Worm (Caenorhabditis elegans) whole organism, midembryonic: ENCODE results near the gene skp-1.

ENCODE experiments used
- T22C8.4 ChIP-seq: fragments of 200-800 bp; sonication (Bioruptor generic); IDR thresholded peaks from 2 replicates; pipeline ENCODE4 v1.3.6; 2022; ENCODE audit warnings: missing genetic modification characterization, missing compliant biosample characterization
- cog-1 ChIP-seq: sonication (generic microtip); optimal IDR thresholded peaks from 2 replicates; lab custom pipeline; 2016; ENCODE audit warnings: missing genetic modification characterization, missing compliant biosample characterization
- flt-1 ChIP-seq: fragments of 200-800 bp; sonication (Bioruptor generic); IDR thresholded peaks from 2 replicates; pipeline ENCODE4 v1.3.6; 2022; ENCODE audit warnings: missing genetic modification characterization, missing compliant biosample characterization
- klf-2 ChIP-seq: fragments of 200-800 bp; sonication (Bioruptor generic); conservative IDR thresholded peaks from 2 replicates; pipeline ENCODE4 v1.3.6; 2022; ENCODE audit warnings: missing genetic modification reagents, missing genetic modification characterization, missing compliant biosample characterization
- med-1 ChIP-seq: sonication (generic microtip); optimal IDR thresholded peaks from 2 replicates; lab custom pipeline; 2017; ENCODE audit warnings: missing genetic modification characterization, mild to moderate bottlenecking, missing compliant biosample characterization, antibody characterized with exemption, missing genetic modification reagents; ENCODE audit not compliant: insufficient read depth
- ref-1 ChIP-seq: fragments of 200-800 bp; sonication (Bioruptor generic); conservative IDR thresholded peaks from 2 replicates; pipeline ENCODE4 v1.3.6; 2022; ENCODE audit warnings: missing genetic modification reagents, missing genetic modification characterization, missing compliant biosample characterization
- tab-1 ChIP-seq: fragments of 200-800 bp; sonication (Bioruptor generic); IDR thresholded peaks from 2 replicates; pipeline ENCODE4 v1.3.6; 2022; ENCODE audit warnings: missing genetic modification characterization, missing compliant biosample characterization
- ztf-23 ChIP-seq: fragments of 200-800 bp; sonication (Bioruptor generic); IDR thresholded peaks from 2 replicates; pipeline ENCODE4 v1.3.6; 2022; ENCODE audit warnings: missing genetic modification reagents, missing genetic modification characterization, missing compliant biosample characterization
- ztf-29 ChIP-seq: fragments of 200-800 bp; sonication (Bioruptor generic); IDR thresholded peaks from 2 replicates; pipeline ENCODE4 v1.3.6; 2022; ENCODE audit warnings: missing genetic modification reagents, missing genetic modification characterization, missing compliant biosample characterization

DNA sequence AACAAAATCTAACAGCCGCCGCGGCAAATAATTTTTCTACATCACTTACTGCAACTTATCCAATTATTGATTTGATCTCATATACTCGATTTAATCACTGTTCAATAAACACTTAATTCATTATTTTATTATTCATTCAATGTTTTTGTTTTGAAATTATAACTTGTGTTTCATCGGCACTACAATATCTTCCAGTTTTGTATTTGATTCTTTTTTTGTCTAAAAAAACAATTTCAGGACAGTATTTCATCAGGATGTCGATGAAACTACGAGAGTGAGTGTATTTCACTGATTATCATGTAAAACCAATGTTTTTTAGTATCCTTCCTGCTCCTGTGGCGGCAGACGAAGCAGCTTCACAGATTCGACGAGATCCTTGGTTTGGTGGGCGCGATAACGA lies at the start of gene skp-1:
- TF ChIP-seq flt-1 (no peak), klf-2 (no peak), tab-1 (no peak), ztf-23 (GFP tag; lab: Robert Waterston, UW) (no peak), med-1 (no peak), T22C8.4 (GFP tag; lab: Robert Waterston, UW) (no peak), ztf-29 (GFP tag; lab: Robert Waterston, UW) (no peak), ref-1 (GFP tag; lab: Robert Waterston, UW) (no peak), cog-1 (tag; lab: Kevin White, UChicago) (no peak)
